Worm (Caenorhabditis elegans) whole organism, L4 larva: Measurements from ENCODE around the gene fubl-3.
"Not testable (repeated sequence)": the region's sequence is repeated elsewhere in the genome, so short reads cannot be mapped to it uniquely, and the experiment has no call there.

ENCODE experiments used
- fkh-10 ChIP-seq: fragments of 150-350 bp; optimal IDR thresholded peaks from 2 replicates; lab custom pipeline; 2014; ENCODE audit warnings: missing biosample characterization, missing genetic modification reagents, missing genetic modification characterization
- hlh-30 ChIP-seq: sonication (generic microtip); optimal IDR thresholded peaks from 2 replicates; lab custom pipeline; 2017; ENCODE audit warnings: antibody characterized with exemption, mild to moderate bottlenecking, missing genetic modification characterization, missing compliant biosample characterization; ENCODE audit not compliant: insufficient read depth
- nhr-111 ChIP-seq: fragments of 200-800 bp; sonication (Bioruptor generic); optimal IDR thresholded peaks from 2 replicates; lab custom pipeline; 2018; ENCODE audit warnings: mild to moderate bottlenecking, missing genetic modification characterization, missing compliant biosample characterization
- nhr-76 ChIP-seq: fragments of 150-350 bp; optimal IDR thresholded peaks from 2 replicates; lab custom pipeline; 2014; ENCODE audit warnings: missing biosample characterization, missing genetic modification characterization
- nhr-77 ChIP-seq: fragments of 150-350 bp; optimal IDR thresholded peaks from 2 replicates; lab custom pipeline; 2014; ENCODE audit warnings: missing biosample characterization, missing genetic modification characterization
- php-3 ChIP-seq: fragments of 200-800 bp; sonication (Bioruptor generic); IDR thresholded peaks from 2 replicates; pipeline ENCODE4 v1.3.6; 2022; ENCODE audit warnings: missing genetic modification reagents, missing genetic modification characterization, missing compliant biosample characterization
- rbr-2 ChIP-seq: sonication (generic microtip); optimal IDR thresholded peaks from 2 replicates; lab custom pipeline; 2016; ENCODE audit warnings: missing genotype, missing genetic modification characterization, missing compliant biosample characterization
- zag-1 ChIP-seq: fragments of 150-350 bp; optimal IDR thresholded peaks from 2 replicates; lab custom pipeline; 2014; ENCODE audit warnings: missing biosample characterization, missing genetic modification characterization

DNA sequence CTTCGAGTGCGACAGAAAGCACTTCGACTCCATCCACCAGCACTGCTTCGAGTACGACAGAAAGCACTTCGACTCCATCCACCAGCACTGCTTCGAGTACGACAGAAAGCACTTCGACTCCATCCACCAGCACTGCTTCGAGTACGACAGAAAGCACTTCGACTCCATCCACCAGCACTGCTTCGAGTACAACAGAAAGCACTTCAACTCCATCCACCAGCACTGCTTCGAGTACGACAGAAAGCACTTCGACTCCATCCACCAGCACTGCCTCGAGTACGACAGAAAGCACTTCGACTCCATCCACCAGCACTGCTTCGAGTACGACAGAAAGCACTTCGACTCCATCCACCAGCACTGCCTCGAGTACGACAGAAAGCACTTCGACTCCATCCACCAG, 13.0 kb downstream of the fubl-3 start:
- TF ChIP-seq php-3; nhr-111 (GFP tag; lab: Kevin White, UChicago); hlh-30 (tag; lab: Kevin White, UChicago); fkh-10 (GFP tag; lab: Kevin White, UChicago); nhr-76 (tag; lab: Kevin White, UChicago); nhr-77 (tag; lab: Kevin White, UChicago); zag-1 (tag; lab: Kevin White, UChicago); rbr-2: not testable (repeated sequence)
